Fruit fly (Drosophila melanogaster) whole organism, pupa: ENCODE results near the gene Lamtor5.

Experiments
- CG12605 ChIP-seq: fragments of 200-800 bp; sonication (Bioruptor generic); IDR thresholded peaks from 2 replicates; pipeline ENCODE4 v1.3.6; 2022; ENCODE audit warnings: missing biosample characterization, missing genetic modification characterization
- CG13204 ChIP-seq: fragments of 200-800 bp; sonication (Bioruptor generic); optimal IDR thresholded peaks from 2 replicates; lab custom pipeline; 2018; ENCODE audit warnings: missing biosample characterization, mild to moderate bottlenecking, missing genetic modification characterization, moderate library complexity
- CG14655 ChIP-seq: fragments of 200-800 bp; sonication (Bioruptor generic); optimal IDR thresholded peaks from 3 replicates; lab custom pipeline; 2017; ENCODE audit warnings: mild to moderate bottlenecking, missing biosample characterization, missing genetic modification reagents, missing genetic modification characterization
- CG15710 ChIP-seq: fragments of 200-800 bp; sonication (Bioruptor generic); optimal IDR thresholded peaks from 2 replicates; lab custom pipeline; 2018; ENCODE audit warnings: missing biosample characterization, mild to moderate bottlenecking, missing genetic modification characterization, moderate library complexity
- CG17806 ChIP-seq: fragments of 200-800 bp; sonication (Bioruptor generic); optimal IDR thresholded peaks from 2 replicates; lab custom pipeline; 2018; ENCODE audit warnings: missing biosample characterization, mild to moderate bottlenecking, missing genetic modification characterization, moderate library complexity
- CG34367 ChIP-seq: fragments of 200-800 bp; sonication (Bioruptor generic); optimal IDR thresholded peaks from 2 replicates; lab custom pipeline; 2018; ENCODE audit warnings: missing biosample characterization, mild to moderate bottlenecking, missing genetic modification characterization
- CG4496 ChIP-seq: fragments of 200-800 bp; sonication (Bioruptor generic); IDR thresholded peaks from 3 replicates; pipeline ENCODE4 v1.3.6; 2022; ENCODE audit warnings: missing biosample characterization, missing genetic modification characterization
- CG8159 ChIP-seq: fragments of 200-800 bp; sonication (Bioruptor generic); optimal IDR thresholded peaks from 3 replicates; lab custom pipeline; 2018; ENCODE audit warnings: missing biosample characterization, mild to moderate bottlenecking, missing genetic modification characterization, moderate library complexity
- CG8301 ChIP-seq: fragments of 200-800 bp; sonication (Bioruptor generic); optimal IDR thresholded peaks from 2 replicates; lab custom pipeline; 2018; ENCODE audit warnings: missing biosample characterization, mild to moderate bottlenecking, missing genetic modification characterization
- Ets98B ChIP-seq: fragments of 200-800 bp; sonication (Bioruptor generic); IDR thresholded peaks from 2 replicates; pipeline ENCODE4 v1.3.6; 2022; ENCODE audit warnings: missing biosample characterization, missing genetic modification characterization
- Pif1A ChIP-seq: fragments of 200-800 bp; sonication (Bioruptor generic); optimal IDR thresholded peaks from 3 replicates; lab custom pipeline; 2016; ENCODE audit warnings: missing biosample characterization, missing genetic modification characterization
- Pif1B ChIP-seq: fragments of 200-800 bp; sonication (Bioruptor generic); optimal IDR thresholded peaks from 3 replicates; lab custom pipeline; 2016; ENCODE audit warnings: missing biosample characterization, missing genetic modification characterization
- fd96Ca ChIP-seq: fragments of 200-800 bp; sonication (Bioruptor generic); IDR thresholded peaks from 3 replicates; pipeline ENCODE4 v1.3.6; 2022; ENCODE audit warnings: missing biosample characterization, missing genetic modification characterization
- rn ChIP-seq: fragments of 200-800 bp; sonication (Bioruptor generic); IDR thresholded peaks from 2 replicates; pipeline ENCODE4 v1.3.6; 2022; ENCODE audit warnings: missing biosample characterization, missing genetic modification characterization

DNA sequence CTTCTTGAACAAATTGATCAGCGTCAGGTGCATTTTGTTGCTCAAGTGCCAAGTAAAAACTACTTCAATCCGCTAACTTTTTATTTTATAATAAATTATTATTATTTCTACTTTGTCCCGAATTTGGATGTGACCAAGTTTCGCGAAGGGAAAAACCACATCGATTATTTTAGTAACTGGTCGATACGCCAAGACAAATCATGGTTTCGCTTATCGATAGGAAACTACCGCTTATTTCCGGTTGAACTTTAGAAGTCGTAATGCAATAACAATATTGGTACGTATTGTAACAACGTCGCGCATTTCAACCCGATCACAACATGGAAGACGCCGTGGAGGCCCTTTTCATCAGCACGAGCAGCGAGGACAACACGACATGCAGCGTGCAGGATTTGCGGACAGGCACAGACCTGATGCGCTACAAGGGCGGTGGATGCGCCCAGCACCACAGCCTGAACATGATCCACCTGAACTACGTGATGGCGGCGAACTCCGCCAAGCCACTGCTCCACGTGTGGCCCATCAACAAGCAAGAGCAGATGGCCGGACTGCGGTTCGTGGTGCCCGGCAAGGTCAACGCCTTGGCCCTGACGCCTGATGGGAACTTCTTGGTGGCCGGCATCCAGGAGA is 18.5 kb upstream of the Lamtor5 start, which contains the start of the genes CG14817 and CG14805:
- no peak for TF ChIP-seq Pif1A (GFP tag; lab: Kevin White, UChicago)
- TF ChIP-seq CG13204 (GFP tag; lab: Kevin White, UChicago), result no peak
- no peak for TF ChIP-seq CG14655 (GFP tag; lab: Kevin White, UChicago)
- TF ChIP-seq CG12605, result no peak
- TF ChIP-seq CG8301 (tag; lab: Kevin White, UChicago), result no peak
- TF ChIP-seq CG8159 (tag; lab: Kevin White, UChicago), result no peak
- TF ChIP-seq CG34367 (tag; lab: Kevin White, UChicago), result peak; percentile 58
- no peak for TF ChIP-seq fd96Ca (GFP tag; lab: Robert Waterston, UW)
- TF ChIP-seq CG17806 (tag; lab: Kevin White, UChicago), result peak; percentile 4
- TF ChIP-seq rn, result no peak
- peak; percentile 8; the same call in 1 of the 2 replicates for TF ChIP-seq Ets98B (GFP tag; lab: Robert Waterston, UW)
- no peak for TF ChIP-seq Pif1B (GFP tag; lab: Kevin White, UChicago)
- TF ChIP-seq CG15710 (tag; lab: Kevin White, UChicago), result peak; percentile 34
- peak; percentile 76 for TF ChIP-seq CG4496 (GFP tag; lab: Robert Waterston, UW)
